Worm (Caenorhabditis elegans): ENCODE data around the gene erd-2.2.

DNA sequence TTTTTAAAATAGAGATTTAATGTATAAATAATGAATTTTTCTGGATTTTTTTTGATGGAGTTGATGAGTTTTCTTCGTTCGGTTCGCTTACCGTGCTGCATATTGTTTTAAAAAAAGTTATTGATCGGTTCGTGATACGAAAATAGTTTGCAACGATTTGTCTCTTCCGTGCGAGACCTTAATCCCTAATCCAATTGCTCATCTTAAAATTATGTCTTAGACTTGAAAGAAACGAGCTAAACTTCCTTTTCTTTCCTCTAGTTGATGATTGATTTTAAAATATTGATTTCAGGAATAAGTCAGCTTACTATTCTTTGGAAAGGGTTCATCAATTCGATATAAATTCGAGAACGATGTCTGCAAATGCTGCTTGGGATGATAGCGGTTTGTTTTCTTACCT lies 1.6 kb downstream of the erd-2.2 start, which contains the start of gene C28H8.3:
- TF ChIP-seq ztf-1 (GFP tag; conservative IDR thresholded peaks at IDR 0.05) (no peak), ama-1 (optimal IDR thresholded peaks at IDR 0.05) (no peak), nhr-237 (tag; optimal IDR thresholded peaks at IDR 0.05) (no peak), unc-62 (GFP tag; optimal IDR thresholded peaks at IDR 0.05) (no peak), nhr-10 (tag; optimal IDR thresholded peaks at IDR 0.05) (no peak), crh-2 (tag; optimal IDR thresholded peaks at IDR 0.05) (no peak), F13H6.1 (tag; optimal IDR thresholded peaks at IDR 0.05) (no peak), zag-1 (tag; optimal IDR thresholded peaks at IDR 0.05) (no peak), nhr-11 (tag; optimal IDR thresholded peaks at IDR 0.05) (no peak), lin-11 (tag; optimal IDR thresholded peaks at IDR 0.05) (no peak), nhr-77 (tag; optimal IDR thresholded peaks at IDR 0.05) (no peak), sma-9 (GFP tag; optimal IDR thresholded peaks at IDR 0.05) (no peak), sma-9 (tag; optimal IDR thresholded peaks at IDR 0.05) (no peak)
